Worm (Caenorhabditis elegans) whole organism, early embryonic: ENCODE measurements around the gene T04C12.33.

Experiments
- B0310.2 ChIP-seq: sonication (generic microtip); optimal IDR thresholded peaks from 2 replicates; lab custom pipeline; 2016; ENCODE audit warnings: mild to moderate bottlenecking, missing genetic modification characterization, missing compliant biosample characterization
- F13C5.2 ChIP-seq: sonication (generic microtip); optimal IDR thresholded peaks from 2 replicates; lab custom pipeline; 2017; ENCODE audit warnings: mild to moderate bottlenecking, missing genetic modification characterization, inconsistent platforms, missing compliant biosample characterization
- aly-1 ChIP-seq: sonication (generic microtip); optimal IDR thresholded peaks from 2 replicates; lab custom pipeline; 2016; ENCODE audit warnings: missing genetic modification characterization, missing compliant biosample characterization
- ama-1 ChIP-seq: fragments of 150-350 bp; optimal IDR thresholded peaks from 2 replicates; lab custom pipeline; 2014
- ceh-13 ChIP-seq: fragments of 200-800 bp; sonication (Bioruptor generic); optimal IDR thresholded peaks from 2 replicates; lab custom pipeline; 2018; ENCODE audit warnings: mild to moderate bottlenecking, missing genetic modification characterization, missing compliant biosample characterization
- ceh-36 ChIP-seq: sonication (generic microtip); optimal IDR thresholded peaks from 2 replicates; lab custom pipeline; 2016; ENCODE audit warnings: missing genetic modification characterization, inconsistent platforms, missing compliant biosample characterization
- ets-7 ChIP-seq: sonication (generic microtip); optimal IDR thresholded peaks from 2 replicates; lab custom pipeline; 2016; ENCODE audit warnings: missing genotype, missing genetic modification characterization, missing compliant biosample characterization
- flt-1 ChIP-seq: fragments of 200-800 bp; sonication (Bioruptor generic); IDR thresholded peaks from 2 replicates; pipeline ENCODE4 v1.3.6; 2022; ENCODE audit warnings: missing genetic modification characterization, missing compliant biosample characterization
- hmbx-1 ChIP-seq: sonication (generic microtip); optimal IDR thresholded peaks from 2 replicates; lab custom pipeline; 2016; ENCODE audit warnings: mild to moderate bottlenecking, missing genetic modification characterization, missing compliant biosample characterization
- hmg-4 ChIP-seq: fragments of 200-800 bp; sonication (Bioruptor generic); optimal IDR thresholded peaks from 2 replicates; lab custom pipeline; 2018; ENCODE audit warnings: mild to moderate bottlenecking, missing genetic modification characterization, missing compliant biosample characterization
- hnd-1 ChIP-seq: sonication (generic microtip); optimal IDR thresholded peaks from 2 replicates; lab custom pipeline; 2016; ENCODE audit warnings: missing genetic modification characterization, missing compliant biosample characterization
- pes-1 ChIP-seq: fragments of 200-800 bp; sonication (Bioruptor generic); IDR thresholded peaks from 2 replicates; pipeline ENCODE4 v1.3.6; 2022; ENCODE audit warnings: missing genetic modification reagents, missing genetic modification characterization, missing compliant biosample characterization
- scrt-1 ChIP-seq: fragments of 200-800 bp; sonication (Bioruptor generic); IDR thresholded peaks from 2 replicates; pipeline ENCODE4 v1.3.6; 2022; ENCODE audit warnings: missing genetic modification characterization, missing compliant biosample characterization
- sea-1 ChIP-seq: fragments of 200-800 bp; sonication (Bioruptor generic); conservative IDR thresholded peaks from 2 replicates; pipeline ENCODE4 v1.3.6; 2022; ENCODE audit warnings: missing genetic modification characterization, missing compliant biosample characterization
- tbx-11 ChIP-seq: fragments of 200-800 bp; sonication (Bioruptor generic); IDR thresholded peaks from 2 replicates; pipeline ENCODE4 v1.3.6; 2022; ENCODE audit warnings: missing genetic modification characterization, missing compliant biosample characterization
- tbx-37 ChIP-seq: fragments of 200-800 bp; sonication (Bioruptor generic); conservative IDR thresholded peaks from 2 replicates; pipeline ENCODE4 v1.3.6; 2022; ENCODE audit warnings: missing genetic modification reagents, missing genetic modification characterization, missing compliant biosample characterization
- tra-4 ChIP-seq: sonication (generic microtip); optimal IDR thresholded peaks from 2 replicates; lab custom pipeline; 2017; ENCODE audit warnings: missing genetic modification characterization, missing compliant biosample characterization

T04C12.33 gene

DNA sequence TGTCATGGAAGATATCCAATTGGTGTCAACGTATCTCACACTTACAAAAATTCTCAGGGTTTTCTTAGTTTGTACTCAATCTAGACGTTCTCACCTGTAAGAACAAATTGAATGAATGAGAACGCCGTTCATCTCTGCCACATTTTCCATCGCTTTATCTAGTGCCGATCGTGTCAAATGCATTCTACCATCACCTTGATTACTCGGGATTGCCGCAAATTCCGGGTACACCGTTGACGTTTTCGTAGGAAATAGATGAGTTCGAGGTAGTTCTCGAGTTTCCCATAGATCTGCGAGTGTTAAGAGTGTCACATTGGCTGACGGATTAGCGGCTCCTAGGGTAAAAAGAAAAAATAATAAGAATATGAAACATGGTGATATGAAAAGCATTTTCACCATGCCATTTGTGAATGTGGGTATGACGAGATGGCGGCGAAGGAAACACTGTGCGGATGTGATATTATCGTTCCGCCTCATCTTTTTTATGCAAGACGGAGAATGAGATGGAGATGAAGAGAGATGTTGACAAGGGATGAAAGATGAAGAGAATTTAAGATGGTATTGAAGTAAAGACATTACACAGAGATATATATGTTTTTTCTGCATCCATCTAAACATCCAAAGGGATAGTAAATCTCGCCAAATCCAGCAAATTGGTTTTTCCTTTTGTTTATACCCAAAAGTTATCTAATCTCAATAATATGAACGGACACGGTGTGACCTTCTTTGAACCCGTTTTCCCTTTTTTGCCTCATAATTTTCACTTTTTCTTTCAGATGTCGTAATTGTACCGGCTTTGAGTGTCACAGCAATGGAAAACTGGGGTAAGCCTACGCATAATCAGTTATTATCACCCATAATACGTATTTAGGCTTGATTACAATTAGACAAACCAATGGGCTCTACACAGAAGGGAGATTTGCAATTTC, 41.4 kb downstream of the T04C12.33 start, which contains the start of gene lact-8:
lact-8 (minus strand) TSS at position 445 of the 929 bp plus-strand sequence.
- TF ChIP-seq sea-1 (GFP tag; lab: Robert Waterston, UW): no peak
- no peak for TF ChIP-seq scrt-1 (GFP tag; lab: Robert Waterston, UW)
- TF ChIP-seq ets-7: no peak
- no peak for TF ChIP-seq tra-4 (tag; lab: Kevin White, UChicago)
- TF ChIP-seq hmbx-1 (tag; lab: Kevin White, UChicago): no peak
- TF ChIP-seq ama-1 (lab: Kevin White, UChicago): no peak
- no peak for TF ChIP-seq tbx-37 (GFP tag; lab: Robert Waterston, UW)
- TF ChIP-seq B0310.2 (tag; lab: Kevin White, UChicago): no peak
- no peak for TF ChIP-seq ceh-13 (GFP tag; lab: Kevin White, UChicago)
- no peak for TF ChIP-seq hnd-1 (tag; lab: Kevin White, UChicago)
- no peak for TF ChIP-seq ceh-36 (tag; lab: Kevin White, UChicago)
- TF ChIP-seq F13C5.2 (tag; lab: Kevin White, UChicago): no peak
- no peak for TF ChIP-seq tbx-11 (GFP tag; lab: Robert Waterston, UW)
- TF ChIP-seq hmg-4: no peak
- no peak for TF ChIP-seq aly-1 (tag; lab: Kevin White, UChicago)

DNA sequence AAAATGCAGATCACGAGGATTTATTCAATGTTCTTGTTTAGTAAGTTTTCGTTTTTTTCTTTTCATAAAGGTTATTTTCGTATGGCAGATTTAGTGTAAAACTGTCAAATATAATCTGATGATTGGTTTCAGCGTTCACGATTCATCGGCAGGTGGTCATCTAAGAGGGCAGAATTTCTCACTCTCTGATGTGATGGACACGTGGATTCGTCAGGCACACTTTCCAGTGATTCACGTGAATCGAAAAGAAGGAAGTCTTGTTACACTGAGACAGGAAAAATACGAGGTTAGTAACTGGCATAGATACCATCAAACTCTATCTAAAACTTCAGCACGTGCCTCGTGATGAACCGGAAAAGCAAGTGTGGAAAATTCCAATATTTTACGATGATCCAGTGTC, 42.7 kb downstream of the T04C12.33 start:
- TF ChIP-seq pes-1 (GFP tag; lab: Robert Waterston, UW) (no peak), tra-4 (tag; lab: Kevin White, UChicago) (no peak), hmbx-1 (tag; lab: Kevin White, UChicago) (no peak), F13C5.2 (tag; lab: Kevin White, UChicago) (no peak), flt-1 (GFP tag; lab: Robert Waterston, UW) (no peak), ceh-36 (tag; lab: Kevin White, UChicago) (no peak), ceh-13 (GFP tag; lab: Kevin White, UChicago) (no peak), scrt-1 (GFP tag; lab: Robert Waterston, UW) (no peak), aly-1 (tag; lab: Kevin White, UChicago) (no peak), B0310.2 (tag; lab: Kevin White, UChicago) (no peak), ama-1 (lab: Kevin White, UChicago) (no peak), sea-1 (GFP tag; lab: Robert Waterston, UW) (no peak), ets-7 (no peak), tbx-11 (GFP tag; lab: Robert Waterston, UW) (no peak), hnd-1 (tag; lab: Kevin White, UChicago) (no peak), hmg-4 (no peak), tbx-37 (GFP tag; lab: Robert Waterston, UW) (no peak)

- no peak for TF ChIP-seq hmbx-1 (tag; lab: Kevin White, UChicago)
- TF ChIP-seq ama-1 (lab: Kevin White, UChicago): no peak
- TF ChIP-seq B0310.2 (tag; lab: Kevin White, UChicago): no peak
- TF ChIP-seq aly-1 (tag; lab: Kevin White, UChicago): no peak
- no peak for TF ChIP-seq ceh-36 (tag; lab: Kevin White, UChicago)
- TF ChIP-seq pes-1 (GFP tag; lab: Robert Waterston, UW): no peak
- TF ChIP-seq tra-4 (tag; lab: Kevin White, UChicago): no peak
- no peak for TF ChIP-seq hnd-1 (tag; lab: Kevin White, UChicago)
- TF ChIP-seq tbx-11 (GFP tag; lab: Robert Waterston, UW): no peak
- TF ChIP-seq scrt-1 (GFP tag; lab: Robert Waterston, UW): no peak
- no peak for TF ChIP-seq ets-7
- TF ChIP-seq F13C5.2 (tag; lab: Kevin White, UChicago): no peak
- no peak for TF ChIP-seq ceh-13 (GFP tag; lab: Kevin White, UChicago)
- no peak for TF ChIP-seq hmg-4
- no peak for TF ChIP-seq flt-1 (GFP tag; lab: Robert Waterston, UW)
- no peak for TF ChIP-seq tbx-37 (GFP tag; lab: Robert Waterston, UW)
- TF ChIP-seq sea-1 (GFP tag; lab: Robert Waterston, UW): no peak
Observed at ce11 chrV:11095873-11096272, 43.9 kb downstream of the T04C12.33 start, which contains the start of gene Y42A5A.3. Gene Y42A5A.3 (minus strand): TSS chrV:11095973.

DNA sequence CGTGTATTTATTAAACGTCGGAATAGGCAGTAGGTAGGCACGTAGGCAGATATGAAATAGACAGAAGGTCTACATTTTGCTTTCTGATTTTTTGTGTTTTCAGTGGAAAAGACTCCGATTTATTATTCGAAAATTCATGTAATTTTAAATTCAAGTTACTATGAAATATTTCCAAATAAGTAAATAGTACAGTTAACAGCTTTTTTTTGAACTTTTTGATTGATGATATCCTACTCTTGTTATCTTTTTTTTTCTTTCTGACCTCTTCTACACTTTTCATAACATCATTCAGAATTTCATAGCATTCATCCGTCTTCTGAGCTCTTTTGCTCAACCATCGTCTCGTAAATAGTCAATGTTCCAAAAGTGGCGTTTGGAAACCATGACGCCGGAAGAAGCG, 46.6 kb downstream of the T04C12.33 start, which contains the start of gene cdkl-1:
cdkl-1 (plus strand) TSS at position 301 of the 400 bp plus-strand sequence.
- TF ChIP-seq ets-7: no peak
- no peak for TF ChIP-seq tbx-37 (GFP tag; lab: Robert Waterston, UW)
- TF ChIP-seq sea-1 (GFP tag; lab: Robert Waterston, UW): no peak
- TF ChIP-seq hnd-1 (tag; lab: Kevin White, UChicago): no peak
- TF ChIP-seq F13C5.2 (tag; lab: Kevin White, UChicago): no peak
- no peak for TF ChIP-seq ceh-13 (GFP tag; lab: Kevin White, UChicago)
- no peak for TF ChIP-seq hmbx-1 (tag; lab: Kevin White, UChicago)
- TF ChIP-seq tbx-11 (GFP tag; lab: Robert Waterston, UW): no peak
- no peak for TF ChIP-seq aly-1 (tag; lab: Kevin White, UChicago)
- TF ChIP-seq scrt-1 (GFP tag; lab: Robert Waterston, UW): no peak
- TF ChIP-seq pes-1 (GFP tag; lab: Robert Waterston, UW): no peak
- TF ChIP-seq B0310.2 (tag; lab: Kevin White, UChicago): no peak
